Worm (Caenorhabditis elegans) whole organism, L4 larva: ENCODE measurements around the gene srt-27.

Source experiments
- F37D6.2 ChIP-seq: sonication (generic microtip); optimal IDR thresholded peaks from 2 replicates; lab custom pipeline; 2016; ENCODE audit warnings: mild to moderate bottlenecking, missing genetic modification characterization, missing compliant biosample characterization
- T20F7.1 ChIP-seq: fragments of 200-800 bp; sonication (Bioruptor generic); optimal IDR thresholded peaks from 2 replicates; lab custom pipeline; 2018; ENCODE audit warnings: mild to moderate bottlenecking, missing genetic modification characterization, missing compliant biosample characterization
- Y105C5A.15 ChIP-seq: fragments of 200-800 bp; sonication (Bioruptor generic); IDR thresholded peaks from 2 replicates; pipeline ENCODE4 v1.3.6; 2022; ENCODE audit warnings: missing genetic modification characterization, missing compliant biosample characterization
- ZK546.5 ChIP-seq, 2 experiments: sonication (generic microtip); optimal IDR thresholded peaks; 2 replicates each; lab custom pipeline; 2017; ENCODE audit warnings: missing biosample characterization in 2 of 2, missing genetic modification characterization in 2 of 2
- aly-2 ChIP-seq: sonication (generic microtip); optimal IDR thresholded peaks from 2 replicates; lab custom pipeline; 2018; ENCODE audit warnings: missing biosample characterization, missing genetic modification characterization
- ama-1 ChIP-seq: fragments of 150-350 bp; optimal IDR thresholded peaks from 2 replicates; lab custom pipeline; 2014; ENCODE audit warnings: inconsistent platforms, mixed read lengths
- attf-4 ChIP-seq: sonication (generic microtip); optimal IDR thresholded peaks from 3 replicates; lab custom pipeline; 2017; ENCODE audit warnings: missing biosample characterization, missing genetic modification characterization
- ceh-82 ChIP-seq: sonication (generic microtip); optimal IDR thresholded peaks from 2 replicates; lab custom pipeline; 2017; ENCODE audit warnings: missing biosample characterization, missing genetic modification characterization
- daf-16 ChIP-seq, 3 experiments: sonication (generic microtip); optimal IDR thresholded peaks; 2 replicates each; lab custom pipeline; 2016 to 2017; ENCODE audit warnings: missing genetic modification characterization in 3 of 3, missing genetic modification reagents in 3 of 3, mild to moderate bottlenecking in 2 of 3, missing compliant biosample characterization in 2 of 3, missing biosample characterization in 1 of 3, moderate library complexity in 1 of 3
- dmd-6 ChIP-seq: fragments of 200-800 bp; sonication (Bioruptor generic); IDR thresholded peaks from 2 replicates; pipeline ENCODE4 v1.3.6; 2022; ENCODE audit warnings: missing genetic modification reagents, missing genetic modification characterization, missing compliant biosample characterization
- dmd-9 ChIP-seq: fragments of 200-800 bp; sonication (Bioruptor generic); IDR thresholded peaks from 2 replicates; pipeline ENCODE4 v1.3.6; 2022; ENCODE audit warnings: missing genetic modification reagents, missing genetic modification characterization, missing compliant biosample characterization
- dve-1 ChIP-seq: sonication (generic microtip); optimal IDR thresholded peaks from 2 replicates; lab custom pipeline; 2017; ENCODE audit warnings: antibody characterized with exemption, mild to moderate bottlenecking, missing genetic modification characterization, missing compliant biosample characterization; ENCODE audit not compliant: insufficient read depth
- fos-1 ChIP-seq: fragments of 150-350 bp; optimal IDR thresholded peaks from 2 replicates; lab custom pipeline; 2014; ENCODE audit warnings: missing biosample characterization, missing genetic modification characterization
- hif-1 ChIP-seq, 2 experiments: sonication (generic microtip); optimal IDR thresholded peaks; 2 replicates each; lab custom pipeline; 2016 to 2017; ENCODE audit warnings: missing compliant biosample characterization in 2 of 2, missing genetic modification characterization in 2 of 2, missing genetic modification reagents in 2 of 2, missing genotype in 2 of 2, mild to moderate bottlenecking in 1 of 2
- hlh-11 ChIP-seq: fragments of 200-800 bp; sonication (Bioruptor generic); optimal IDR thresholded peaks from 2 replicates; lab custom pipeline; 2018; ENCODE audit warnings: mild to moderate bottlenecking, missing genetic modification characterization, missing compliant biosample characterization
- lim-7 ChIP-seq: fragments of 200-800 bp; sonication (Bioruptor generic); IDR thresholded peaks from 2 replicates; pipeline ENCODE4 v1.3.6; 2022; ENCODE audit warnings: missing genetic modification characterization, missing compliant biosample characterization
- lin-1 ChIP-seq: fragments of 200-800 bp; sonication (Bioruptor generic); IDR thresholded peaks from 2 replicates; pipeline ENCODE4 v1.3.6; 2022; ENCODE audit warnings: missing genetic modification reagents, missing genetic modification characterization, missing compliant biosample characterization
- lin-15B ChIP-seq: fragments of 150-350 bp; sonication (generic microtip); optimal IDR thresholded peaks from 3 replicates; lab custom pipeline; 2014; ENCODE audit warnings: missing biosample characterization, missing genetic modification characterization
- lin-29 ChIP-seq: fragments of 200-800 bp; sonication (Bioruptor generic); IDR thresholded peaks from 2 replicates; pipeline ENCODE4 v1.3.6; 2022; ENCODE audit warnings: missing genetic modification reagents, missing genetic modification characterization, missing compliant biosample characterization
- lir-3 ChIP-seq: sonication (generic microtip); optimal IDR thresholded peaks from 2 replicates; lab custom pipeline; 2016; ENCODE audit warnings: mild to moderate bottlenecking, missing genetic modification characterization, missing compliant biosample characterization
- mdl-1 ChIP-seq, 2 experiments: fragments of 150-350 bp in 1 of 2; sonication (generic microtip) in 1 of 2; optimal IDR thresholded peaks; 2 replicates each; lab custom pipeline; 2014 to 2017; ENCODE audit warnings: missing biosample characterization in 2 of 2, missing genetic modification characterization in 2 of 2
- mxl-2 ChIP-seq: fragments of 200-800 bp; sonication (Bioruptor generic); conservative IDR thresholded peaks from 2 replicates; pipeline ENCODE4 v1.3.6; 2022; ENCODE audit warnings: missing genetic modification reagents, missing genetic modification characterization, missing compliant biosample characterization
- nhr-10 ChIP-seq: fragments of 150-350 bp; optimal IDR thresholded peaks from 2 replicates; lab custom pipeline; 2014; ENCODE audit warnings: missing biosample characterization, missing genetic modification characterization
- nhr-11 ChIP-seq: fragments of 150-350 bp; optimal IDR thresholded peaks from 2 replicates; lab custom pipeline; 2014; ENCODE audit warnings: missing biosample characterization, missing genetic modification characterization
- nhr-111 ChIP-seq: fragments of 200-800 bp; sonication (Bioruptor generic); optimal IDR thresholded peaks from 2 replicates; lab custom pipeline; 2018; ENCODE audit warnings: mild to moderate bottlenecking, missing genetic modification characterization, missing compliant biosample characterization
- nhr-237 ChIP-seq: sonication (generic microtip); optimal IDR thresholded peaks from 2 replicates; lab custom pipeline; 2017; ENCODE audit warnings: missing biosample characterization, missing genetic modification characterization
- nhr-25 ChIP-seq: sonication (generic microtip); optimal IDR thresholded peaks from 2 replicates; lab custom pipeline; 2017; ENCODE audit warnings: missing genetic modification characterization, mild to moderate bottlenecking, missing compliant biosample characterization, antibody characterized with exemption, moderate library complexity, borderline replicate concordance; ENCODE audit not compliant: insufficient read depth
- nhr-48 ChIP-seq: sonication (generic microtip); optimal IDR thresholded peaks from 2 replicates; lab custom pipeline; 2016; ENCODE audit warnings: mild to moderate bottlenecking, missing genetic modification characterization, missing compliant biosample characterization
- nhr-77 ChIP-seq: fragments of 150-350 bp; optimal IDR thresholded peaks from 2 replicates; lab custom pipeline; 2014; ENCODE audit warnings: missing biosample characterization, missing genetic modification characterization
- php-3 ChIP-seq: fragments of 200-800 bp; sonication (Bioruptor generic); IDR thresholded peaks from 2 replicates; pipeline ENCODE4 v1.3.6; 2022; ENCODE audit warnings: missing genetic modification reagents, missing genetic modification characterization, missing compliant biosample characterization
- sdz-12 ChIP-seq: fragments of 200-800 bp; sonication (Bioruptor generic); optimal IDR thresholded peaks from 2 replicates; lab custom pipeline; 2018; ENCODE audit warnings: mild to moderate bottlenecking, missing genetic modification characterization, missing compliant biosample characterization
- snpc-4 ChIP-seq: fragments of 150-350 bp; optimal IDR thresholded peaks from 2 replicates; lab custom pipeline; 2014; ENCODE audit warnings: missing biosample characterization, missing genetic modification characterization
- unc-62 ChIP-seq, 3 experiments: fragments of 150-350 bp in 1 of 3; sonication (generic microtip); optimal IDR thresholded peaks in 2 of 3; peaks in 1 of 3; 1 replicate in 1 of 3; 2 replicates in 2 of 3; lab custom pipeline; 2014 to 2017; ENCODE audit warnings: missing biosample characterization in 3 of 3, missing genetic modification characterization in 3 of 3, missing genetic modification reagents in 3 of 3, missing genotype in 1 of 3

The srt-27 gene

ce11 chrV:2730784-2731480 is 10.3 kb upstream of the srt-27 start, which contains the start of gene dod-3:
dod-3 (minus strand) TSS chrV:2731098.
- peak; percentile 46 for TF ChIP-seq nhr-48 (tag; lab: Kevin White, UChicago)
- TF ChIP-seq nhr-10 (tag; lab: Kevin White, UChicago): peak; percentile 2
- peak; percentile 78 for TF ChIP-seq lin-1 (GFP tag; lab: Robert Waterston, UW)
- peak; percentile 21; the same call in 1 of the 2 replicates for TF ChIP-seq php-3
- no peak for TF ChIP-seq aly-2 (tag; lab: Kevin White, UChicago)
- TF ChIP-seq mxl-2 (GFP tag; lab: Robert Waterston, UW): no peak
- no peak for TF ChIP-seq nhr-11 (tag; lab: Kevin White, UChicago)
- no peak for TF ChIP-seq unc-62 (GFP tag; optimal IDR thresholded peaks at IDR 0.05 in 1 of 2; lab: Kevin White, UChicago)
- TF ChIP-seq unc-62 (tag; optimal IDR thresholded peaks at IDR 0.05; lab: Kevin White, UChicago): no peak
- no peak for TF ChIP-seq mdl-1 (tag; optimal IDR thresholded peaks at IDR 0.05; lab: Kevin White, UChicago)
- peak; percentile 59 for TF ChIP-seq dve-1 (tag; lab: Kevin White, UChicago)
- peak in 1 of 2 experiments; percentile 48 for TF ChIP-seq daf-16 (GFP tag; optimal IDR thresholded peaks at IDR 0.05; lab: Kevin White, UChicago)
- TF ChIP-seq daf-16 (tag; optimal IDR thresholded peaks at IDR 0.05; lab: Kevin White, UChicago): peak; percentile 92
- peak; percentile 74 for TF ChIP-seq ama-1 (lab: Kevin White, UChicago)
- TF ChIP-seq dmd-6 (GFP tag; lab: Robert Waterston, UW): peak; percentile 89
- no peak for TF ChIP-seq nhr-111 (GFP tag; lab: Kevin White, UChicago)
- no peak for TF ChIP-seq F37D6.2 (tag; lab: Kevin White, UChicago)
- TF ChIP-seq hlh-11 (tag; lab: Kevin White, UChicago): peak; percentile 92
- TF ChIP-seq attf-4 (tag; lab: Kevin White, UChicago): no peak
- no peak for TF ChIP-seq lin-15B (tag; lab: Kevin White, UChicago)
- TF ChIP-seq nhr-77 (tag; lab: Kevin White, UChicago): peak; percentile 32
- peak in 1 of 2 experiments; percentile 89 for TF ChIP-seq hif-1 (tag; optimal IDR thresholded peaks at IDR 0.05; lab: Kevin White, UChicago)
- TF ChIP-seq snpc-4 (tag; lab: Kevin White, UChicago): no peak
- TF ChIP-seq lir-3 (tag; lab: Kevin White, UChicago): no peak

- TF ChIP-seq ZK546.5 (tag; optimal IDR thresholded peaks at IDR 0.05; lab: Kevin White, UChicago) (no peak), sdz-12 (no peak), nhr-237 (tag; lab: Kevin White, UChicago) (no peak), T20F7.1 (GFP tag; lab: Kevin White, UChicago) (no peak), lim-7 (GFP tag; lab: Robert Waterston, UW) (no peak), nhr-25 (tag; lab: Kevin White, UChicago) (no peak), ceh-82 (tag; lab: Kevin White, UChicago) (no peak), ama-1 (lab: Kevin White, UChicago) (no peak)
Observed at ce11 chrV:2728236-2728635, 7.6 kb upstream of the srt-27 start, which contains the start of gene str-33. str-33 (plus strand) TSS chrV:2728536.

- no peak for TF ChIP-seq fos-1 (tag; lab: Kevin White, UChicago)
- no peak for TF ChIP-seq lin-29 (GFP tag; lab: Robert Waterston, UW)
- TF ChIP-seq dmd-9 (GFP tag; lab: Robert Waterston, UW): no peak
- no peak for TF ChIP-seq Y105C5A.15 (GFP tag; lab: Robert Waterston, UW)
- TF ChIP-seq ceh-82 (tag; lab: Kevin White, UChicago): no peak
- TF ChIP-seq nhr-11 (tag; lab: Kevin White, UChicago): no peak
- no peak for TF ChIP-seq daf-16 (GFP tag; optimal IDR thresholded peaks at IDR 0.05; lab: Kevin White, UChicago)
- no peak for TF ChIP-seq daf-16 (tag; optimal IDR thresholded peaks at IDR 0.05; lab: Kevin White, UChicago)
Observed at ce11 chrV:2727101-2727500, 6.4 kb upstream of the srt-27 start, which contains the start of gene str-13. str-13 (minus strand) TSS chrV:2727201.
